Worm (Caenorhabditis elegans) whole organism, young adult: ENCODE data around the gene daz-1.

ENCODE experiments used
- B0035.1 ChIP-seq: sonication (generic microtip); optimal IDR thresholded peaks from 2 replicates; lab custom pipeline; 2016; ENCODE audit warnings: missing genetic modification characterization, mild to moderate bottlenecking, missing compliant biosample characterization, missing genotype, missing genetic modification reagents
- C06A6.2 ChIP-seq: fragments of 200-800 bp; sonication (Bioruptor generic); conservative IDR thresholded peaks from 2 replicates; pipeline ENCODE4 v1.3.6; 2022; ENCODE audit warnings: missing genetic modification characterization, missing compliant biosample characterization
- F39B2.1 ChIP-seq: fragments of 200-800 bp; sonication (Bioruptor generic); IDR thresholded peaks from 2 replicates; pipeline ENCODE4 v1.3.6; 2022; ENCODE audit warnings: missing genetic modification reagents, missing genetic modification characterization, missing compliant biosample characterization
- F49E8.2 ChIP-seq: sonication (generic microtip); optimal IDR thresholded peaks from 3 replicates; lab custom pipeline; 2017; ENCODE audit warnings: missing genetic modification characterization, mild to moderate bottlenecking, missing compliant biosample characterization, antibody characterized with exemption, moderate library complexity; ENCODE audit not compliant: insufficient read depth
- K11D2.4 ChIP-seq: fragments of 200-800 bp; sonication (Bioruptor generic); IDR thresholded peaks from 2 replicates; pipeline ENCODE4 v1.3.6; 2022; ENCODE audit warnings: missing genetic modification reagents, missing genetic modification characterization, missing compliant biosample characterization
- T07F8.4 ChIP-seq: sonication (generic microtip); optimal IDR thresholded peaks from 2 replicates; lab custom pipeline; 2016; ENCODE audit warnings: mild to moderate bottlenecking, missing genetic modification characterization, moderate library complexity, missing compliant biosample characterization
- T26A5.8 ChIP-seq: sonication (generic microtip); optimal IDR thresholded peaks from 2 replicates; lab custom pipeline; 2016; ENCODE audit warnings: missing genetic modification characterization, missing compliant biosample characterization
- Y53F4B.3 ChIP-seq: fragments of 200-800 bp; sonication (Bioruptor generic); IDR thresholded peaks from 2 replicates; pipeline ENCODE4 v1.3.6; 2022; ENCODE audit warnings: missing genetic modification reagents, missing genetic modification characterization, missing compliant biosample characterization
- Y67H2A.10 ChIP-seq: fragments of 200-800 bp; sonication (Bioruptor generic); conservative IDR thresholded peaks from 2 replicates; pipeline ENCODE4 v1.3.6; 2022; ENCODE audit warnings: missing genetic modification reagents, missing genetic modification characterization, missing compliant biosample characterization
- ZK185.1 ChIP-seq: sonication (generic microtip); optimal IDR thresholded peaks from 2 replicates; lab custom pipeline; 2016; ENCODE audit warnings: mild to moderate bottlenecking, missing genetic modification characterization, missing compliant biosample characterization; ENCODE audit not compliant: poor library complexity, severe bottlenecking
- atf-7 ChIP-seq: sonication (generic microtip); optimal IDR thresholded peaks from 2 replicates; lab custom pipeline; 2017; ENCODE audit warnings: mild to moderate bottlenecking, missing genetic modification characterization, missing compliant biosample characterization
- athp-1 ChIP-seq: sonication (generic microtip); optimal IDR thresholded peaks from 2 replicates; lab custom pipeline; 2017; ENCODE audit warnings: mild to moderate bottlenecking, missing genetic modification characterization, missing compliant biosample characterization
- attf-5 ChIP-seq: fragments of 200-800 bp; sonication (Bioruptor generic); optimal IDR thresholded peaks from 2 replicates; lab custom pipeline; 2018; ENCODE audit warnings: mild to moderate bottlenecking, missing genetic modification characterization, missing compliant biosample characterization
- bed-1 ChIP-seq: fragments of 200-800 bp; sonication (Bioruptor generic); IDR thresholded peaks from 2 replicates; pipeline ENCODE4 v1.3.6; 2022; ENCODE audit warnings: missing genetic modification reagents, missing genetic modification characterization, missing compliant biosample characterization
- cebp-1 ChIP-seq, 2 experiments: fragments of 200-800 bp in 1 of 2; sonication (Bioruptor generic) in 1 of 2; sonication (generic microtip) in 1 of 2; IDR thresholded peaks in 1 of 2; optimal IDR thresholded peaks in 1 of 2; 2 replicates each; pipeline versions ENCODE4 v1.3.6 to Lab custom; 2017 to 2022; ENCODE audit warnings: missing compliant biosample characterization in 2 of 2, missing genetic modification characterization in 2 of 2, mild to moderate bottlenecking in 1 of 2, missing genetic modification reagents in 1 of 2, moderate library complexity in 1 of 2
- ceh-27 ChIP-seq: fragments of 200-800 bp; sonication (Bioruptor generic); optimal IDR thresholded peaks from 2 replicates; lab custom pipeline; 2018; ENCODE audit warnings: mild to moderate bottlenecking, missing genetic modification characterization, moderate library complexity, missing compliant biosample characterization
- ceh-40 ChIP-seq: fragments of 200-800 bp; sonication (Bioruptor generic); IDR thresholded peaks from 2 replicates; pipeline ENCODE4 v1.3.6; 2022; ENCODE audit warnings: missing genetic modification characterization, missing compliant biosample characterization
- chd-7 ChIP-seq: sonication (generic microtip); optimal IDR thresholded peaks from 2 replicates; lab custom pipeline; 2016; ENCODE audit warnings: mild to moderate bottlenecking, missing genetic modification characterization, moderate library complexity, missing compliant biosample characterization
- die-1 ChIP-seq: sonication (generic microtip); optimal IDR thresholded peaks from 2 replicates; lab custom pipeline; 2016; ENCODE audit warnings: missing genotype, mild to moderate bottlenecking, missing genetic modification characterization, missing compliant biosample characterization
- dox-1 ChIP-seq: fragments of 200-800 bp; sonication (Bioruptor generic); IDR thresholded peaks from 2 replicates; pipeline ENCODE4 v1.3.6; 2022; ENCODE audit warnings: missing genetic modification reagents, missing genetic modification characterization, missing compliant biosample characterization
- fkh-3 ChIP-seq: sonication (generic microtip); optimal IDR thresholded peaks from 2 replicates; lab custom pipeline; 2016; ENCODE audit warnings: mild to moderate bottlenecking, missing genetic modification characterization, missing compliant biosample characterization
- gei-17 ChIP-seq: fragments of 200-800 bp; sonication (Bioruptor generic); optimal IDR thresholded peaks from 2 replicates; lab custom pipeline; 2018; ENCODE audit warnings: mild to moderate bottlenecking, missing genetic modification characterization, missing compliant biosample characterization
- hmg-1.2 ChIP-seq: fragments of 200-800 bp; sonication (Bioruptor generic); IDR thresholded peaks from 2 replicates; pipeline ENCODE4 v1.3.6; 2022; ENCODE audit warnings: missing genetic modification reagents, missing genetic modification characterization, missing compliant biosample characterization
- lin-26 ChIP-seq: fragments of 200-800 bp; sonication (Bioruptor generic); IDR thresholded peaks from 2 replicates; pipeline ENCODE4 v1.3.6; 2022; ENCODE audit warnings: missing genetic modification reagents, missing genetic modification characterization, missing compliant biosample characterization
- lin-54 ChIP-seq: fragments of 200-800 bp; sonication (Bioruptor generic); optimal IDR thresholded peaks from 2 replicates; lab custom pipeline; 2018; ENCODE audit warnings: mild to moderate bottlenecking, missing genetic modification characterization, missing compliant biosample characterization
- lir-1 ChIP-seq: fragments of 200-800 bp; sonication (Bioruptor generic); conservative IDR thresholded peaks from 2 replicates; pipeline ENCODE4 v1.3.6; 2022; ENCODE audit warnings: missing genetic modification reagents, missing genetic modification characterization, missing compliant biosample characterization
- madf-10 ChIP-seq: sonication (generic microtip); optimal IDR thresholded peaks from 2 replicates; lab custom pipeline; 2016; ENCODE audit warnings: mild to moderate bottlenecking, missing genetic modification characterization, missing compliant biosample characterization
- madf-6 ChIP-seq: fragments of 200-800 bp; sonication (Bioruptor generic); IDR thresholded peaks from 2 replicates; pipeline ENCODE4 v1.3.6; 2022; ENCODE audit warnings: missing genetic modification reagents, missing genetic modification characterization, missing compliant biosample characterization
- madf-8 ChIP-seq: fragments of 200-800 bp; sonication (Bioruptor generic); conservative IDR thresholded peaks from 2 replicates; pipeline ENCODE4 v1.3.6; 2022; ENCODE audit warnings: missing genetic modification reagents, missing genetic modification characterization, missing compliant biosample characterization
- mel-28 ChIP-seq: sonication (generic microtip); optimal IDR thresholded peaks from 2 replicates; lab custom pipeline; 2016; ENCODE audit warnings: borderline replicate concordance, mild to moderate bottlenecking, missing genetic modification characterization, missing compliant biosample characterization
- mxl-1 ChIP-seq: sonication (generic microtip); optimal IDR thresholded peaks from 2 replicates; lab custom pipeline; 2016; ENCODE audit warnings: missing genetic modification characterization, missing compliant biosample characterization
- nfya-1 ChIP-seq: sonication (generic microtip); optimal IDR thresholded peaks from 2 replicates; lab custom pipeline; 2017; ENCODE audit warnings: antibody characterized with exemption, missing compliant biosample characterization, missing genetic modification characterization, borderline replicate concordance; ENCODE audit not compliant: insufficient read depth
- nfyb-1 ChIP-seq: fragments of 200-800 bp; sonication (Bioruptor generic); IDR thresholded peaks from 2 replicates; pipeline ENCODE4 v1.3.6; 2022; ENCODE audit warnings: missing genetic modification reagents, missing genetic modification characterization, missing compliant biosample characterization
- nhr-179 ChIP-seq: sonication (generic microtip); optimal IDR thresholded peaks from 2 replicates; lab custom pipeline; 2016; ENCODE audit warnings: mild to moderate bottlenecking, missing genetic modification characterization, missing compliant biosample characterization
- pha-4 ChIP-seq: fragments of 150-350 bp; sonication (generic microtip); optimal IDR thresholded peaks from 2 replicates; lab custom pipeline; 2014; ENCODE audit warnings: missing biosample characterization, missing genetic modification reagents, missing genetic modification characterization
- repo-1 ChIP-seq: sonication (generic microtip); optimal IDR thresholded peaks from 2 replicates; lab custom pipeline; 2017; ENCODE audit warnings: mild to moderate bottlenecking, missing genetic modification characterization, missing compliant biosample characterization
- snpc-1.3 ChIP-seq: sonication (generic microtip); optimal IDR thresholded peaks from 2 replicates; lab custom pipeline; 2017; ENCODE audit warnings: missing genetic modification characterization, mild to moderate bottlenecking, missing compliant biosample characterization, antibody characterized with exemption, moderate library complexity, missing genotype, missing genetic modification reagents; ENCODE audit not compliant: insufficient read depth
- snpc-4 ChIP-seq, 5 experiments: fragments of 150-350 bp in 1 of 5; sonication (generic microtip) in 4 of 5; optimal IDR thresholded peaks; 2 replicates each; lab custom pipeline; 2014 to 2018; ENCODE audit warnings: missing genetic modification characterization in 5 of 5, missing biosample characterization in 3 of 5, antibody characterized with exemption in 2 of 5, mild to moderate bottlenecking in 2 of 5, missing compliant biosample characterization in 2 of 5, missing genotype in 2 of 5, moderate library complexity in 2 of 5, missing genetic modification reagents in 1 of 5
- somi-1 ChIP-seq: fragments of 200-800 bp; sonication (Bioruptor generic); optimal IDR thresholded peaks from 2 replicates; lab custom pipeline; 2018; ENCODE audit warnings: mild to moderate bottlenecking, missing genetic modification characterization, missing compliant biosample characterization
- unc-62 ChIP-seq: fragments of 150-350 bp; optimal IDR thresholded peaks from 2 replicates; lab custom pipeline; 2014; ENCODE audit warnings: missing biosample characterization, missing genetic modification reagents, missing genetic modification characterization
- zfh-2 ChIP-seq: fragments of 200-800 bp; sonication (Bioruptor generic); conservative IDR thresholded peaks from 2 replicates; pipeline ENCODE4 v1.3.6; 2022; ENCODE audit warnings: missing genetic modification reagents, missing genetic modification characterization, missing compliant biosample characterization
- ztf-22 ChIP-seq: fragments of 200-800 bp; sonication (Bioruptor generic); optimal IDR thresholded peaks from 2 replicates; lab custom pipeline; 2018; ENCODE audit warnings: mild to moderate bottlenecking, missing genetic modification characterization, moderate library complexity, missing compliant biosample characterization
- ztf-25 ChIP-seq: fragments of 200-800 bp; sonication (Bioruptor generic); IDR thresholded peaks from 2 replicates; pipeline ENCODE4 v1.3.6; 2022; ENCODE audit warnings: missing genetic modification reagents, missing genetic modification characterization, missing compliant biosample characterization
- ztf-6 ChIP-seq: fragments of 200-800 bp; sonication (Bioruptor generic); IDR thresholded peaks from 2 replicates; pipeline ENCODE4 v1.3.6; 2022; ENCODE audit warnings: missing genetic modification reagents, missing genetic modification characterization, missing compliant biosample characterization

daz-1 gene

DNA sequence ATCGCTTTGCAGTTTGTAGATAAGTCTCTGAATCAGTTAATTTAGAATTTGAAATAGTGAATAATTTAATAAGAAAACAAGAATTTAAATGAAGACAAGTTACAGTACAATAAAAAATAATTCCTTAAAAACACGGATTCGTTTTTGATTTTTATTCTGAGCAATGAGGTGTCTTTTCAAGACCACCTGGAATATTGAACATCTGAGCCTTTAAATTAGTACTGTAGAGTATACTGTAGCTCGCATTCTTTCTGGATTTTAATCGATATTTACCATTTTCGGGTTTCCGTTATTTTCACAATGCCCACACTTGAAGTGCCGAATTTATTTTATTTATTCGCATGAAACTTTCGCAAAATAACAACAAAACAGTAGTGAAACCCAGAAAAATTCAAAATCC lies 32.3 kb upstream of the daz-1 start, which contains the start of gene F07F6.7 (continued):
- TF ChIP-seq ceh-40 (GFP tag; lab: Robert Waterston, UW) (no peak), F39B2.1 (GFP tag; lab: Robert Waterston, UW) (no peak), K11D2.4 (GFP tag; lab: Robert Waterston, UW) (no peak), snpc-1.3 (no peak), ztf-6 (GFP tag; lab: Robert Waterston, UW) (no peak), die-1 (no peak), ztf-25 (no peak), T26A5.8 (tag; lab: Kevin White, UChicago) (no peak), cebp-1 (GFP tag; IDR thresholded peaks at IDR 0.05; lab: Robert Waterston, UW) (no peak), cebp-1 (tag; optimal IDR thresholded peaks at IDR 0.05; lab: Kevin White, UChicago) (no peak), fkh-3 (no peak), T07F8.4 (tag; lab: Kevin White, UChicago) (no peak), nhr-179 (tag; lab: Kevin White, UChicago) (no peak), lir-1 (no peak), ztf-22 (no peak), madf-8 (GFP tag; lab: Robert Waterston, UW) (peak; percentile 49), lin-26 (GFP tag; lab: Robert Waterston, UW) (no peak), Y67H2A.10 (no peak), bed-1 (GFP tag; lab: Robert Waterston, UW) (no peak), C06A6.2 (GFP tag; lab: Robert Waterston, UW) (no peak), madf-6 (GFP tag; lab: Robert Waterston, UW) (peak; percentile 85), B0035.1 (no peak), repo-1 (no peak), Y53F4B.3 (GFP tag; lab: Robert Waterston, UW) (no peak), snpc-4 (GFP tag; optimal IDR thresholded peaks at IDR 0.05; lab: Kevin White, UChicago) (no peak), snpc-4 (tag; optimal IDR thresholded peaks at IDR 0.05; lab: Kevin White, UChicago) (peak in 1 of 4 experiments; percentile 14), madf-10 (no peak), mxl-1 (tag; lab: Kevin White, UChicago) (no peak), F49E8.2 (no peak), nfya-1 (tag; lab: Kevin White, UChicago) (no peak), chd-7 (no peak), athp-1 (tag; lab: Kevin White, UChicago) (no peak), mel-28 (tag; lab: Kevin White, UChicago) (no peak)
- TF ChIP-seq, all 124 proteins: peak for 9

DNA sequence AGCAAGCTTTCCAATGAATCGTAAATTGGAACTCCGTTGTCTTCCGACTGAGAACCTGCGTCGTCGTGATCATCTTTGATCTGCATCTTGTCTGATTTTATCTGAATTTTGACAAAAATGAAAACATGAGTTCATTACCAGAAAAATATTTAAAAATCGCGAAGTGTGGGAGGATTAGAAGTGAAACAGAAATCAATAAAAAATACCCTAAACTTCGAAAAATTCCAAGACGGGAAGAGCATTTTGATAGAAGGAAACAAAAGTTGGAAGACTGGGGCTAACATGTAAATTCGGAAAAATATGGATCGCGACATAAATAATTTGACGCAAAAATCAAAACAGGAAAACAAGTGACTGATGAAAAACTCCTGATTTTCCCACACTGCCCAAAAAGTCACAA lies 30.5 kb upstream of the daz-1 start, which contains the start of gene F07F6.8:
F07F6.8 (minus strand) TSS at position 101 of the 400 bp plus-strand sequence.
- TF ChIP-seq repo-1 (peak; percentile 16), mxl-1 (tag; lab: Kevin White, UChicago) (peak; percentile 6), madf-6 (GFP tag; lab: Robert Waterston, UW) (0 out of 2 replicates have a peak, but pooled peaks have one; percentile 14), ZK185.1 (no peak), ztf-22 (no peak), snpc-4 (GFP tag; optimal IDR thresholded peaks at IDR 0.05; lab: Kevin White, UChicago) (no peak), snpc-4 (tag; optimal IDR thresholded peaks at IDR 0.05; lab: Kevin White, UChicago) (no peak)

DNA sequence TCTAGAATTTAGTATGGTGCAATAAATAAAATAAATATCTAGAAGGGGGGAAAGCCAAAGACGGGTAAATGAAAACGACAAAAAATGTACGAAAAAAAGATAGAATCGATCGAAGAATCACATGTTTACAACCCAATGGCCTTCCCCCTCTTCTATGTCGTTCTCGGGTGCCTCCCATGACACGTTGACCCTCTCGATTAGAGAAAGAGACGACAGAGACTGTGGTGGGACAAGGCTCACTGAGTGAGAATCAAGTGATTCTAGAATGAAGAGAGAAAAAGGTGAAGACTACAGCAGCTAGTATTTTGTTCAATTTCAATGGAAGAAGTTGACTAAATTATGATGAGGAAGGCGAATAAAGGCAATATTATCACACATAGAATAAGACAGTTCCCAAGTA lies 30.1 kb upstream of the daz-1 start:
- TF ChIP-seq dox-1, result peak; percentile 65
- peak; percentile 6 for TF ChIP-seq somi-1
- peak; percentile 47 for TF ChIP-seq atf-7 (tag; lab: Kevin White, UChicago)
- TF ChIP-seq nfyb-1, result 0 out of 2 replicates have a peak, but pooled peaks have one; percentile 59
- no peak for TF ChIP-seq snpc-4 (GFP tag; optimal IDR thresholded peaks at IDR 0.05; lab: Kevin White, UChicago)
- peak in 3 of 4 experiments; percentile 8 to 18 (median 9) for TF ChIP-seq snpc-4 (tag; optimal IDR thresholded peaks at IDR 0.05; lab: Kevin White, UChicago)
- peak; percentile 74 for TF ChIP-seq attf-5 (GFP tag; lab: Kevin White, UChicago)
- TF ChIP-seq unc-62 (GFP tag; lab: Kevin White, UChicago), result peak; percentile 43
- peak; percentile 62; the same call in 1 of the 2 replicates for TF ChIP-seq lin-26 (GFP tag; lab: Robert Waterston, UW)
- TF ChIP-seq lin-54, result peak; percentile 18
- TF ChIP-seq pha-4 (tag; lab: Kevin White, UChicago), result peak; percentile 45
- TF ChIP-seq gei-17 (GFP tag; lab: Kevin White, UChicago), result no peak
- no peak for TF ChIP-seq nfya-1 (tag; lab: Kevin White, UChicago)
- peak; percentile 57 for TF ChIP-seq ceh-27
- TF ChIP-seq C06A6.2 (GFP tag; lab: Robert Waterston, UW), result peak; percentile 26; the same call in 1 of the 2 replicates
- TF ChIP-seq madf-10, result peak; percentile 32
- TF ChIP-seq hmg-1.2 (GFP tag; lab: Robert Waterston, UW), result no peak; the same call in 1 of the 2 replicates
- TF ChIP-seq zfh-2 (GFP tag; lab: Robert Waterston, UW), result no peak
